Worm (Caenorhabditis elegans) whole organism, mixed stage, embryonic: ENCODE measurements around the gene Y57G11C.3.

ENCODE experiments used
- M03D4.4 ChIP-seq: sonication (generic microtip); optimal IDR thresholded peaks from 2 replicates; lab custom pipeline; 2017; ENCODE audit warnings: mild to moderate bottlenecking, missing genetic modification characterization, missing compliant biosample characterization
- bed-3 ChIP-seq: fragments of 200-800 bp; sonication (Bioruptor generic); optimal IDR thresholded peaks from 3 replicates; lab custom pipeline; 2018; ENCODE audit warnings: mild to moderate bottlenecking, missing genetic modification characterization, moderate library complexity, missing compliant biosample characterization
- blmp-1 ChIP-seq: fragments of 150-350 bp; optimal IDR thresholded peaks from 2 replicates; lab custom pipeline; 2014; ENCODE audit warnings: missing biosample characterization, missing genetic modification characterization
- ceh-39 ChIP-seq: fragments of 150-350 bp; optimal IDR thresholded peaks from 2 replicates; lab custom pipeline; 2014; ENCODE audit warnings: missing biosample characterization, missing genetic modification characterization
- ceh-43 ChIP-seq: fragments of 200-800 bp; sonication (Bioruptor generic); optimal IDR thresholded peaks from 2 replicates; lab custom pipeline; 2018; ENCODE audit warnings: mild to moderate bottlenecking, missing genetic modification characterization, moderate library complexity, missing compliant biosample characterization
- ceh-83 ChIP-seq: fragments of 200-800 bp; sonication (Bioruptor generic); optimal IDR thresholded peaks from 2 replicates; lab custom pipeline; 2018; ENCODE audit warnings: mild to moderate bottlenecking, missing genetic modification characterization, missing compliant biosample characterization
- ces-1 ChIP-seq: fragments of 150-350 bp; optimal IDR thresholded peaks from 2 replicates; lab custom pipeline; 2014; ENCODE audit warnings: missing biosample characterization, missing genetic modification reagents, missing genetic modification characterization
- cnd-1 ChIP-seq: fragments of 200-800 bp; sonication (Bioruptor generic); optimal IDR thresholded peaks from 2 replicates; lab custom pipeline; 2018; ENCODE audit warnings: mild to moderate bottlenecking, missing genetic modification characterization, missing compliant biosample characterization
- drap-1 ChIP-seq: fragments of 200-800 bp; sonication (Bioruptor generic); optimal IDR thresholded peaks from 3 replicates; lab custom pipeline; 2018; ENCODE audit warnings: mild to moderate bottlenecking, missing genetic modification characterization, missing compliant biosample characterization
- elt-1 ChIP-seq: sonication (generic microtip); optimal IDR thresholded peaks from 2 replicates; lab custom pipeline; 2017; ENCODE audit warnings: missing genetic modification characterization, mild to moderate bottlenecking, missing compliant biosample characterization, antibody characterized with exemption, moderate library complexity, borderline replicate concordance; ENCODE audit not compliant: insufficient read depth
- elt-3 ChIP-seq: fragments of 150-350 bp; optimal IDR thresholded peaks from 2 replicates; lab custom pipeline; 2014; ENCODE audit warnings: missing biosample characterization, missing genetic modification characterization
- flh-1 ChIP-seq: fragments of 200-800 bp; sonication (Bioruptor generic); optimal IDR thresholded peaks from 2 replicates; lab custom pipeline; 2018; ENCODE audit warnings: mild to moderate bottlenecking, missing genetic modification characterization, moderate library complexity, missing compliant biosample characterization
- ham-2 ChIP-seq: fragments of 200-800 bp; sonication (Bioruptor generic); optimal IDR thresholded peaks from 2 replicates; lab custom pipeline; 2018; ENCODE audit warnings: mild to moderate bottlenecking, missing genetic modification characterization, missing compliant biosample characterization
- hlh-1 ChIP-seq: fragments of 150-350 bp; optimal IDR thresholded peaks from 2 replicates; lab custom pipeline; 2014; ENCODE audit warnings: missing biosample characterization, missing genetic modification reagents, missing genetic modification characterization
- lin-13 ChIP-seq: fragments of 150-350 bp; optimal IDR thresholded peaks from 2 replicates; lab custom pipeline; 2014; ENCODE audit warnings: missing biosample characterization, missing genetic modification characterization
- lin-32 ChIP-seq: fragments of 200-800 bp; sonication (Bioruptor generic); optimal IDR thresholded peaks from 2 replicates; lab custom pipeline; 2018; ENCODE audit warnings: mild to moderate bottlenecking, missing genetic modification characterization, missing compliant biosample characterization
- lsy-2 ChIP-seq: fragments of 150-350 bp; optimal IDR thresholded peaks from 2 replicates; lab custom pipeline; 2014; ENCODE audit warnings: missing biosample characterization, missing genetic modification characterization
- mab-5 ChIP-seq: fragments of 150-350 bp; optimal IDR thresholded peaks from 2 replicates; lab custom pipeline; 2014; ENCODE audit warnings: missing biosample characterization, missing genetic modification characterization
- mep-1 ChIP-seq: fragments of 150-350 bp; optimal IDR thresholded peaks from 2 replicates; lab custom pipeline; 2017; ENCODE audit warnings: missing biosample characterization, missing genetic modification reagents, missing genetic modification characterization, inconsistent platforms
- mls-2 ChIP-seq: sonication (generic microtip); optimal IDR thresholded peaks from 2 replicates; lab custom pipeline; 2016; ENCODE audit warnings: mild to moderate bottlenecking, missing genetic modification characterization, moderate library complexity, missing compliant biosample characterization
- nhr-12 ChIP-seq: fragments of 150-350 bp; optimal IDR thresholded peaks from 2 replicates; lab custom pipeline; 2014; ENCODE audit warnings: missing biosample characterization, missing genetic modification characterization
- nhr-2 ChIP-seq: fragments of 150-350 bp; optimal IDR thresholded peaks from 2 replicates; lab custom pipeline; 2014; ENCODE audit warnings: missing biosample characterization, missing genetic modification characterization
- nhr-28 ChIP-seq: fragments of 150-350 bp; optimal IDR thresholded peaks from 2 replicates; lab custom pipeline; 2014; ENCODE audit warnings: missing biosample characterization, missing genetic modification characterization
- nhr-76 ChIP-seq: sonication (generic microtip); optimal IDR thresholded peaks from 2 replicates; lab custom pipeline; 2017; ENCODE audit warnings: missing biosample characterization, missing genetic modification characterization
- pha-4 ChIP-seq: fragments of 150-350 bp; optimal IDR thresholded peaks from 2 replicates; lab custom pipeline; 2018; ENCODE audit warnings: missing biosample characterization, missing genetic modification reagents, missing genetic modification characterization
- sem-2 ChIP-seq: fragments of 200-800 bp; sonication (Bioruptor generic); optimal IDR thresholded peaks from 2 replicates; lab custom pipeline; 2018; ENCODE audit warnings: mild to moderate bottlenecking, missing genetic modification characterization, missing compliant biosample characterization
- snpc-4 ChIP-seq: fragments of 150-350 bp; optimal IDR thresholded peaks from 2 replicates; lab custom pipeline; 2014; ENCODE audit warnings: missing biosample characterization, missing genetic modification characterization
- sptf-1 ChIP-seq: sonication (generic microtip); optimal IDR thresholded peaks from 2 replicates; lab custom pipeline; 2017; ENCODE audit warnings: mild to moderate bottlenecking, missing genetic modification characterization, moderate library complexity, missing compliant biosample characterization
- tbx-8 ChIP-seq: fragments of 200-800 bp; sonication (Bioruptor generic); optimal IDR thresholded peaks from 2 replicates; lab custom pipeline; 2018; ENCODE audit warnings: mild to moderate bottlenecking, missing genetic modification characterization, moderate library complexity, missing compliant biosample characterization
- unc-120 ChIP-seq: sonication (generic microtip); optimal IDR thresholded peaks from 2 replicates; lab custom pipeline; 2017; ENCODE audit warnings: missing genetic modification characterization, missing compliant biosample characterization; ENCODE audit not compliant: poor library complexity, severe bottlenecking
- unc-39 ChIP-seq: fragments of 150-350 bp; optimal IDR thresholded peaks from 2 replicates; lab custom pipeline; 2014; ENCODE audit warnings: missing biosample characterization, missing genetic modification characterization
- unc-62 ChIP-seq: fragments of 150-350 bp; optimal IDR thresholded peaks from 2 replicates; lab custom pipeline; 2014; ENCODE audit warnings: missing biosample characterization, missing genetic modification reagents, missing genetic modification characterization
- zip-8 ChIP-seq: fragments of 150-350 bp; optimal IDR thresholded peaks from 2 replicates; lab custom pipeline; 2014; ENCODE audit warnings: missing biosample characterization, missing genetic modification characterization
- ztf-11 ChIP-seq: fragments of 150-350 bp; optimal IDR thresholded peaks from 2 replicates; lab custom pipeline; 2014; ENCODE audit warnings: missing biosample characterization, missing genetic modification characterization

Y57G11C.3 gene

DNA sequence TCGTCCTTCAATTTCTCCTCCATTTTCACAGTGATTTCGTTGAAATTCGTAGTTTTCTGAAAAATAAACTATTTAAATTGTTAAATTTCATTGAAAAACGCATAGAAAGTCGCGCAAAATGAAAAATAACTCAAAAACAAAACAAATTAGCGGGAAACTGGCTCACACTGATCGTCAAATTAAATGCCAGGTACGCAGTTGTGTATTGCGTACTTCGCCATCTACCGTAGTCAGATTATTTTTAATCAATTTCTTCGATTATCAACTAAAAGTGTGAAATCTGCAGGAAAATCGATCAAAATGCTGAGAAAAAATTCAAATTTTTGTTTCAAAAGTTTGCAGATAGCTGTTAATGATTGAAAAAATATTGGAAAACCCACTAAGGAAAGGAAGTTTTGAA lies 13.1 kb upstream of the Y57G11C.3 start, which contains the start of gene Y57G11C.499:
Gene Y57G11C.499, minus strand, starts transcription at position 23 of the 400 bp plus-strand sequence.
- TF ChIP-seq tbx-8 (GFP tag; lab: Kevin White, UChicago) (no peak), pha-4 (tag; lab: Kevin White, UChicago) (no peak), ham-2 (GFP tag; lab: Kevin White, UChicago) (no peak), flh-1 (GFP tag; lab: Kevin White, UChicago) (no peak), lin-32 (no peak), ceh-39 (tag; lab: Kevin White, UChicago) (no peak), ceh-43 (GFP tag; lab: Kevin White, UChicago) (no peak), sptf-1 (tag; lab: Kevin White, UChicago) (no peak), blmp-1 (tag; lab: Kevin White, UChicago) (no peak), lin-13 (no peak), nhr-28 (tag; lab: Kevin White, UChicago) (no peak), cnd-1 (tag; lab: Kevin White, UChicago) (no peak), nhr-2 (tag; lab: Kevin White, UChicago) (no peak), sem-2 (GFP tag; lab: Kevin White, UChicago) (no peak), hlh-1 (tag; lab: Kevin White, UChicago) (no peak), M03D4.4 (tag; lab: Kevin White, UChicago) (no peak), zip-8 (no peak), mab-5 (tag; lab: Kevin White, UChicago) (no peak)

ce11 chrIV:14757786-14758185 lies 10.2 kb upstream of the Y57G11C.3 start:
- TF ChIP-seq unc-39 = no peak
- TF ChIP-seq hlh-1 (tag; lab: Kevin White, UChicago) = no peak
- TF ChIP-seq blmp-1 (tag; lab: Kevin White, UChicago) = no peak
- no peak for TF ChIP-seq elt-3 (tag; lab: Kevin White, UChicago)
- TF ChIP-seq unc-120 (tag; lab: Kevin White, UChicago) = no peak
- TF ChIP-seq nhr-2 (tag; lab: Kevin White, UChicago) = no peak
- TF ChIP-seq pha-4 (tag; lab: Kevin White, UChicago) = no peak
- TF ChIP-seq ceh-43 (GFP tag; lab: Kevin White, UChicago) = no peak
- TF ChIP-seq snpc-4 (tag; lab: Kevin White, UChicago) = no peak
- TF ChIP-seq mep-1 (tag; lab: Kevin White, UChicago) = no peak
- no peak for TF ChIP-seq lin-32

ce11 chrIV:14759662-14760061 lies 8.3 kb upstream of the Y57G11C.3 start:
- TF ChIP-seq M03D4.4 (tag; lab: Kevin White, UChicago) (no peak), blmp-1 (tag; lab: Kevin White, UChicago) (no peak), nhr-76 (no peak), drap-1 (GFP tag; lab: Kevin White, UChicago) (no peak), ceh-83 (GFP tag; lab: Kevin White, UChicago) (no peak), nhr-28 (tag; lab: Kevin White, UChicago) (no peak), bed-3 (GFP tag; lab: Kevin White, UChicago) (no peak), ham-2 (GFP tag; lab: Kevin White, UChicago) (no peak), cnd-1 (tag; lab: Kevin White, UChicago) (no peak), flh-1 (GFP tag; lab: Kevin White, UChicago) (no peak), unc-62 (GFP tag; lab: Kevin White, UChicago) (no peak), ztf-11 (tag; lab: Kevin White, UChicago) (no peak), elt-1 (tag; lab: Kevin White, UChicago) (no peak), snpc-4 (tag; lab: Kevin White, UChicago) (no peak), mls-2 (no peak), lin-32 (no peak), nhr-2 (tag; lab: Kevin White, UChicago) (no peak), sptf-1 (tag; lab: Kevin White, UChicago) (no peak), mep-1 (tag; lab: Kevin White, UChicago) (no peak)

ce11 chrIV:14760845-14761244 lies 7.2 kb upstream of the Y57G11C.3 start, which contains the start of gene ptp-5.2:
ptp-5.2 (minus strand) TSS chrIV:14760945.
- no peak for TF ChIP-seq unc-62 (GFP tag; lab: Kevin White, UChicago)
- no peak for TF ChIP-seq blmp-1 (tag; lab: Kevin White, UChicago)
- no peak for TF ChIP-seq lin-13
- TF ChIP-seq unc-39 = no peak
- TF ChIP-seq M03D4.4 (tag; lab: Kevin White, UChicago) = no peak
- TF ChIP-seq ceh-39 (tag; lab: Kevin White, UChicago) = no peak
- no peak for TF ChIP-seq sptf-1 (tag; lab: Kevin White, UChicago)
- no peak for TF ChIP-seq ces-1 (GFP tag; lab: Kevin White, UChicago)
- no peak for TF ChIP-seq unc-120 (tag; lab: Kevin White, UChicago)
- TF ChIP-seq pha-4 (tag; lab: Kevin White, UChicago) = no peak
- TF ChIP-seq nhr-12 (tag; lab: Kevin White, UChicago) = no peak
- no peak for TF ChIP-seq lsy-2
- TF ChIP-seq tbx-8 (GFP tag; lab: Kevin White, UChicago) = no peak
- no peak for TF ChIP-seq drap-1 (GFP tag; lab: Kevin White, UChicago)
